Fruit fly (Drosophila melanogaster): ENCODE results near the gene CG33333.

The CG33333 gene

DNA sequence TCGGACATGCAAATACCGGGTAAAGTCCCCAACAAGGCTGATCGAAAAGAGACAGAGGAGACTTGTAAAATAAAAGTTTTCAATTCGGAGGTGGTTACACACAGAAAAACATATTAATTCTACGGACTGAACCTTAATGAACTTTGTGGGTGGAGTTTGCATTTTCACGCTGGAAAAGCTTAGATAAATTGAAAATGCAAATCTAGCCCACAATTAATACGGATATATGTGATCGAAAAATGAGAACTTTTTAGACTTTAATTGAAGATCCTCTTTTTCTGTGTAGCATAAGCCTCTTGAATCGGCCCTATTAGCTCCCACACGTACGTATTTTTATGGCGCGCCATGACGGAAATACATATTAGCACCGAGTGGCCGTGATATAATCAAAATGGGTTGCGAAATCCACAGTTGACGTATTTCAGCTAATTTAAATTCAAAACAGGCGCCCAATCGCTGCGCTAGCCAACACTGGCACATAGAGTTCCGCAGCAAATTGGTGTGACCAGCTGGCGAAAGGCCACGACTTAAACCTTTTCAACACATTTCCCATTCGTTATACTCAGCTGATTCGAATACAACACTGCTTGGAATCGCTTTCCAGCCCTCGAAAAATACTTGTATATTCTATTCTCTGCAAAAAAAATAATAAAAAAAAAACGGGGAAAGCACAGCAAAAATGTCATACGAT is 31.8 kb upstream of the CG33333 start (continued):
- no peak for TF ChIP-seq Gsc (GFP tag; IDR thresholded peaks at IDR 0.05)
- TF ChIP-seq chm (GFP tag; IDR thresholded peaks at IDR 0.05): no peak; the same call in 1 of the 2 replicates
- TF ChIP-seq Nf-YB (GFP tag; optimal IDR thresholded peaks at IDR 0.05): no peak
- TF ChIP-seq CG11247 (GFP tag; IDR thresholded peaks at IDR 0.05): peak; percentile 64
- no peak for TF ChIP-seq tll (GFP tag; optimal IDR thresholded peaks at IDR 0.05)
- peak; percentile 56; the same call in 1 of the 2 replicates for TF ChIP-seq CG6689 (GFP tag; IDR thresholded peaks at IDR 0.05)
- no peak for TF ChIP-seq CG11723 (GFP tag; optimal IDR thresholded peaks at IDR 0.05)
- TF ChIP-seq CG2712 (tag; optimal IDR thresholded peaks at IDR 0.05): peak; percentile 67
- TF ChIP-seq ems (GFP tag; optimal IDR thresholded peaks at IDR 0.05): peak; percentile 41
- TF ChIP-seq z (GFP tag; IDR thresholded peaks at IDR 0.05): no peak
- no peak for TF ChIP-seq CG3065 (GFP tag; optimal IDR thresholded peaks at IDR 0.05)
- no peak for TF ChIP-seq CG3726 (GFP tag; IDR thresholded peaks at IDR 0.05)
- peak; percentile 35 for TF ChIP-seq CG5245 (GFP tag; optimal IDR thresholded peaks at IDR 0.05)
- peak; percentile 99 for TF ChIP-seq CG2116 (GFP tag; optimal IDR thresholded peaks at IDR 0.05)
- TF ChIP-seq MTF-1 (GFP tag; optimal IDR thresholded peaks at IDR 0.05; ENCODE audit: borderline replicate concordance): no peak
- TF ChIP-seq HmgD (GFP tag; optimal IDR thresholded peaks at IDR 0.05): peak; percentile 37
- TF ChIP-seq sna (GFP tag; IDR thresholded peaks at IDR 0.05; ENCODE audit: partially characterized antibody): 0 out of 2 replicates have a peak, but pooled peaks have one; percentile 53
- TF ChIP-seq CG10366 (GFP tag; IDR thresholded peaks at IDR 0.05): peak; percentile 46; the same call in 1 of the 2 replicates
- no peak for TF ChIP-seq mld (GFP tag; IDR thresholded peaks at IDR 0.05; ENCODE audit: partially characterized antibody)
- TF ChIP-seq dimm (GFP tag; IDR thresholded peaks at IDR 0.05): no peak
- TF ChIP-seq org-1 (GFP tag; optimal IDR thresholded peaks at IDR 0.05): peak; percentile 38
- no peak for TF ChIP-seq Dip2 (GFP tag; IDR thresholded peaks at IDR 0.05)
- TF ChIP-seq CG9215 (GFP tag; IDR thresholded peaks at IDR 0.05): 0 out of 2 replicates have a peak, but pooled peaks have one; percentile 30
- TF ChIP-seq Xbp1 (GFP tag; optimal IDR thresholded peaks at IDR 0.05): peak; percentile 76
- peak; percentile 57 for TF ChIP-seq CG17912 (GFP tag; optimal IDR thresholded peaks at IDR 0.05)
- TF ChIP-seq CG17802 (tag; optimal IDR thresholded peaks at IDR 0.05): peak; percentile 9
- TF ChIP-seq B-H1 (GFP tag; IDR thresholded peaks at IDR 0.05): no peak; the same call in 2 of the 3 replicates
- TF ChIP-seq Sry-β (GFP tag; optimal IDR thresholded peaks at IDR 0.05): no peak
- peak; percentile 21 for TF ChIP-seq zen (tag; optimal IDR thresholded peaks at IDR 0.05)
- peak; percentile 95 for TF ChIP-seq Vsx1 (GFP tag; optimal IDR thresholded peaks at IDR 0.05)
- TF ChIP-seq Ravus (GFP tag; IDR thresholded peaks at IDR 0.05): no peak
- TF ChIP-seq CG7987 (GFP tag; optimal IDR thresholded peaks at IDR 0.05): peak; percentile 65
- no peak for TF ChIP-seq Hr78 (GFP tag; optimal IDR thresholded peaks at IDR 0.05)
- no peak for TF ChIP-seq pnt (GFP tag; optimal IDR thresholded peaks at IDR 0.05)
- peak; percentile 81 for TF ChIP-seq ftz-f1 (GFP tag; optimal IDR thresholded peaks at IDR 0.05)
- peak in 1 of 2 experiments; percentile 56 for TF ChIP-seq Eip74EF (GFP tag; optimal IDR thresholded peaks at IDR 0.05)
- 0 out of 2 replicates have a peak, but pooled peaks have one; percentile 18 for TF ChIP-seq CG16779 (GFP tag; IDR thresholded peaks at IDR 0.05)
- peak; percentile 3 for TF ChIP-seq CG2202 (tag; optimal IDR thresholded peaks at IDR 0.05)
- no peak for TF ChIP-seq CG7963 (GFP tag; IDR thresholded peaks at IDR 0.05; ENCODE audit: partially characterized antibody)
- TF ChIP-seq croc (GFP tag; conservative IDR thresholded peaks at IDR 0.05): no peak
- no peak for TF ChIP-seq dan (GFP tag; IDR thresholded peaks at IDR 0.05)
- no peak for TF ChIP-seq Rx (GFP tag; IDR thresholded peaks at IDR 0.05)
- TF ChIP-seq CG10979 (tag; optimal IDR thresholded peaks at IDR 0.05): peak; percentile 4
- peak; percentile 58 for TF ChIP-seq CG3163 (GFP tag; optimal IDR thresholded peaks at IDR 0.05)
- TF ChIP-seq CG17612 (GFP tag; IDR thresholded peaks at IDR 0.05): no peak; the same call in 1 of the 2 replicates
- peak; percentile 53 for TF ChIP-seq BEAF-32 (GFP tag; optimal IDR thresholded peaks at IDR 0.05)
- TF ChIP-seq CG33557 (GFP tag; optimal IDR thresholded peaks at IDR 0.05): peak; percentile 8
- no peak for TF ChIP-seq Taf1 (GFP tag; IDR thresholded peaks at IDR 0.05)

Measured in whole organism, embryonic.